Worm (Caenorhabditis elegans) whole organism, L1 larva: ENCODE measurements around the gene ZK218.5.

ENCODE experiments used
- lin-13 ChIP-seq: fragments of 150-350 bp; optimal IDR thresholded peaks from 2 replicates; lab custom pipeline; 2014; ENCODE audit warnings: missing biosample characterization, missing genetic modification reagents, missing genetic modification characterization
- nhr-76 ChIP-seq: sonication (generic microtip); optimal IDR thresholded peaks from 2 replicates; lab custom pipeline; 2017; ENCODE audit warnings: missing biosample characterization, missing genetic modification characterization

DNA sequence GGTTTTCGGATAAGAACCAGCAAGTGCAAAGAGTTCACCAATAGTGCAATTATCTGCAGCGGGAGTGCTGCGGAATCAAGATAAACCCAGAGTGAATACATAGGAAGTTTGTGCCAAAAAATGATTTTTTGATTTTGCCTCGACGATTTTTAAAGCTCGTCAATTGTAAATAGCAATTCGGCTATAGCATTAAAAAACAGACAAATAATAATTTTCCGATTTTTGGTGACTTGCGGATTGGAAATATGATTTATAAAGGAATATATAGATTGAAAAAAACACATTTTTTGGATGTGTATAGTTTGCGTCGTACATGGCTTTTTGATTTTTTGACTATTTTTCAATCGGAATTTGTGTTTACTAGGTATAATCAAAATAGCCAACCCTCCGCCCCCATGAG lies 21.1 kb upstream of the ZK218.5 start, which contains the start of gene srw-20:
- TF ChIP-seq lin-13 (no peak), nhr-76 (no peak)
